Worm (Caenorhabditis elegans): ENCODE results near the gene gpx-4.
A peak's percentile ranks its signal among the peaks of the same experiment; 100 is the strongest.

gpx-4 gene

ce11 chrIV:2663953-2664900, 10.6 kb downstream of the gpx-4 start, which contains the start of gene Y69A2AR.31:
TSS of gene Y69A2AR.31 (minus strand) at chrIV:2664003.
- peak; percentile 6 for TF ChIP-seq fkh-10 (GFP tag; optimal IDR thresholded peaks at IDR 0.05)
- peak; percentile 33 for TF ChIP-seq lin-15B (tag; optimal IDR thresholded peaks at IDR 0.05)
- TF ChIP-seq pha-4 (tag; optimal IDR thresholded peaks at IDR 0.05): no peak
- TF ChIP-seq nfya-1 (tag; optimal IDR thresholded peaks at IDR 0.05; ENCODE audit: insufficient read depth): peak; percentile 42
- TF ChIP-seq lin-39 (tag; optimal IDR thresholded peaks at IDR 0.05): peak; percentile 18
- no peak for TF ChIP-seq egl-5 (tag; optimal IDR thresholded peaks at IDR 0.05)
- TF ChIP-seq fos-1 (tag; optimal IDR thresholded peaks at IDR 0.05): no peak
- TF ChIP-seq snpc-4 (tag; optimal IDR thresholded peaks at IDR 0.05): no peak
- no peak for TF ChIP-seq nhr-12 (tag; optimal IDR thresholded peaks at IDR 0.05)

DNA sequence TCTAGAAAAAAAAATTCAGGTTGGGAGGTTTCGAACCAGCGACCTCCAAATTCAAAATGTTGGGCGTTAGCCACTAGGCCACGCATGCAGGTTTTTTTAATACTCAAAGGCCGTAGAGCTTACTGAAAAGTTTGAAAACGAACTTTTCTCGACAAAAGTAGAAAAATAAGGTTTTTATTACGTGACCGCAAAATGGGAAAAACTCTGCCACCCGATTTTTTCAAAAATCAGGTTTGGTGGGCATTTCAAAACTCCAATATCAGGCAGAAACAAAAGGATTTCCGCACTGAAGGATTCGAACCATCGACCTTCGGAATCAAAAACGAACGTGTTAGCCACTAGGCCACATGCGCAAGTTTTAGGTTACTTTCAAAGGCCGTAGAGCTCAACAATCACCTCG, 16.1 kb downstream of the gpx-4 start:
- TF ChIP-seq ceh-9 (tag; optimal IDR thresholded peaks at IDR 0.05) (no peak), lin-15B (tag; optimal IDR thresholded peaks at IDR 0.05) (no peak), elt-2 (tag; optimal IDR thresholded peaks at IDR 0.05) (no peak)

- no peak for TF ChIP-seq sea-2 (GFP tag; optimal IDR thresholded peaks at IDR 0.05)
- no peak for TF ChIP-seq ztf-11 (tag; optimal IDR thresholded peaks at IDR 0.05)
- no peak for TF ChIP-seq ceh-9 (tag; optimal IDR thresholded peaks at IDR 0.05)
- TF ChIP-seq nhr-25 (tag; optimal IDR thresholded peaks at IDR 0.05): no peak
- TF ChIP-seq elt-2 (tag; optimal IDR thresholded peaks at IDR 0.05): no peak
- no peak for TF ChIP-seq elt-3 (tag; optimal IDR thresholded peaks at IDR 0.05)
These were observed 17.5 kb downstream of the gpx-4 start for ce11 chrIV:2657307-2657706.

- TF ChIP-seq eor-1 (tag; optimal IDR thresholded peaks at IDR 0.05): no peak
- peak; percentile 29 for TF ChIP-seq fkh-10 (GFP tag; optimal IDR thresholded peaks at IDR 0.05)
These were observed 18.2 kb downstream of the gpx-4 start for ce11 chrIV:2656400-2657139.

- TF ChIP-seq tbx-2 (tag; optimal IDR thresholded peaks at IDR 0.05): no peak
- no peak for TF ChIP-seq sea-2 (GFP tag; optimal IDR thresholded peaks at IDR 0.05)
These were observed 19.9 kb downstream of the gpx-4 start for ce11 chrIV:2654965-2655364.

- no peak for TF ChIP-seq nhr-77 (tag; optimal IDR thresholded peaks at IDR 0.05)
- TF ChIP-seq ceh-28 (tag; optimal IDR thresholded peaks at IDR 0.05): peak; percentile 88
- no peak for TF ChIP-seq elt-2 (tag; optimal IDR thresholded peaks at IDR 0.05)
These were observed 24.8 kb downstream of the gpx-4 start for ce11 chrIV:2650031-2650430.

DNA sequence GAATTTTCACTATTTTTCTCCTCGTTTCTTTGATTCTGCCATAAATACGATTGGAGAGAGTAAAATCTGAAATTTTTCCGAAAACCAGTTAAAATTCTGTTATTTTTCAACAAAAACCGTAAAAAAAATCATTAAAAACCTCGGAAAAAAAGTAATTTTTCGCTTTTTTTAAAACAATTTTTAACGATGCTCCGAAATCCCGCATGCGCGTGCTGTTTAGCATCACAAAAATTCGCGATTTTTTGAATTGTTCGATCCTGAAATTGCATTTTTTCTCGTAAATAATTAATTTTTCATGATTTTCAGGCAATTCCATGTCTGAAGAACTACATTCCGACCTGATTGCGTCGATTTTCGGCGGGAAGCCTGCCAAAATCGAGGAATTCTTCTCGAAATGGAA, 32.1 kb downstream of the gpx-4 start, which contains the start of gene ric-8:
TSS of gene ric-8 (plus strand) at position 301 of the 400 bp plus-strand sequence.
- no peak for TF ChIP-seq egl-27 (tag; optimal IDR thresholded peaks at IDR 0.05)
- TF ChIP-seq ama-1 (optimal IDR thresholded peaks at IDR 0.05): no peak
- no peak for TF ChIP-seq ceh-82 (tag; optimal IDR thresholded peaks at IDR 0.05)
- no peak for TF ChIP-seq sea-2 (GFP tag; optimal IDR thresholded peaks at IDR 0.05)
- no peak for TF ChIP-seq ZK546.5 (tag; optimal IDR thresholded peaks at IDR 0.05)
- no peak for TF ChIP-seq nhr-28 (tag; optimal IDR thresholded peaks at IDR 0.05)
- no peak for TF ChIP-seq tbx-2 (tag; optimal IDR thresholded peaks at IDR 0.05)
- no peak for TF ChIP-seq lin-39 (tag; optimal IDR thresholded peaks at IDR 0.05)
- TF ChIP-seq ztf-4 (tag; optimal IDR thresholded peaks at IDR 0.05): no peak
- no peak for TF ChIP-seq lsy-12 (tag; optimal IDR thresholded peaks at IDR 0.05)
- TF ChIP-seq nhr-25 (tag; optimal IDR thresholded peaks at IDR 0.05): no peak
- TF ChIP-seq nfya-1 (tag; optimal IDR thresholded peaks at IDR 0.05; ENCODE audit: insufficient read depth): no peak
- TF ChIP-seq egl-5 (tag; optimal IDR thresholded peaks at IDR 0.05): no peak
- TF ChIP-seq elt-2 (tag; optimal IDR thresholded peaks at IDR 0.05): no peak
- no peak for TF ChIP-seq nhr-11 (tag; optimal IDR thresholded peaks at IDR 0.05)

Data from whole organism, L3 larva.